Worm (Caenorhabditis elegans): Measurements from ENCODE around the gene C49F8.3.
A peak's percentile ranks its signal among the peaks of the same experiment; 100 is the strongest.
"Not testable (repeated sequence)": the region's sequence is repeated elsewhere in the genome, so short reads cannot be mapped to it uniquely, and the experiment has no call there.

C49F8.3 gene

ce11 chrX:13387497-13387953 lies at the start of gene C49F8.3:
TSS of gene C49F8.3 (minus strand) at chrX:13387547.
- TF ChIP-seq ceh-20 (GFP tag; IDR thresholded peaks at IDR 0.05): no peak
- TF ChIP-seq unc-62 (GFP tag; optimal IDR thresholded peaks at IDR 0.05 in 1 of 2): peak in 1 of 2 experiments; percentile 11
- TF ChIP-seq unc-62 (tag; optimal IDR thresholded peaks at IDR 0.05): no peak
- TF ChIP-seq nhr-25 (tag; optimal IDR thresholded peaks at IDR 0.05; ENCODE audit: borderline replicate concordance, insufficient read depth): peak; percentile 1

ce11 chrX:13435790-13436472 lies 48.6 kb upstream of the C49F8.3 start, which contains the start of gene jmjd-3.3:
TSS of gene jmjd-3.3 (plus strand) at chrX:13436422.
- no peak for TF ChIP-seq snpc-1.2 (GFP tag; IDR thresholded peaks at IDR 0.05)
- no peak for TF ChIP-seq tag-97 (GFP tag; IDR thresholded peaks at IDR 0.05)
- 0 out of 2 replicates have a peak, but pooled peaks have one; percentile 2 for TF ChIP-seq ZK337.2 (GFP tag; IDR thresholded peaks at IDR 0.05)
- no peak for TF ChIP-seq zip-2 (tag; optimal IDR thresholded peaks at IDR 0.05)
- no peak for TF ChIP-seq jun-1 (tag; optimal IDR thresholded peaks at IDR 0.05)
- TF ChIP-seq nhr-11 (tag; optimal IDR thresholded peaks at IDR 0.05): no peak
- TF ChIP-seq skn-1 (tag; optimal IDR thresholded peaks at IDR 0.05): no peak
- no peak for TF ChIP-seq Y48G9A.11 (GFP tag; IDR thresholded peaks at IDR 0.05)
- TF ChIP-seq mdt-29 (GFP tag; IDR thresholded peaks at IDR 0.05): no peak
- no peak for TF ChIP-seq zfp-2 (tag; optimal IDR thresholded peaks at IDR 0.05)
- TF ChIP-seq ceh-32 (tag; optimal IDR thresholded peaks at IDR 0.05; ENCODE audit: poor library complexity): no peak
- no peak for TF ChIP-seq nhr-48 (tag; optimal IDR thresholded peaks at IDR 0.05)
- no peak for TF ChIP-seq nhr-111 (GFP tag; optimal IDR thresholded peaks at IDR 0.05)
- no peak for TF ChIP-seq nhr-76 (tag; optimal IDR thresholded peaks at IDR 0.05)
- no peak for TF ChIP-seq php-3 (GFP tag; IDR thresholded peaks at IDR 0.05)
- TF ChIP-seq daf-16 (GFP tag; optimal IDR thresholded peaks at IDR 0.05): no peak
- peak; percentile 0 for TF ChIP-seq daf-16 (tag; optimal IDR thresholded peaks at IDR 0.05)

DNA sequence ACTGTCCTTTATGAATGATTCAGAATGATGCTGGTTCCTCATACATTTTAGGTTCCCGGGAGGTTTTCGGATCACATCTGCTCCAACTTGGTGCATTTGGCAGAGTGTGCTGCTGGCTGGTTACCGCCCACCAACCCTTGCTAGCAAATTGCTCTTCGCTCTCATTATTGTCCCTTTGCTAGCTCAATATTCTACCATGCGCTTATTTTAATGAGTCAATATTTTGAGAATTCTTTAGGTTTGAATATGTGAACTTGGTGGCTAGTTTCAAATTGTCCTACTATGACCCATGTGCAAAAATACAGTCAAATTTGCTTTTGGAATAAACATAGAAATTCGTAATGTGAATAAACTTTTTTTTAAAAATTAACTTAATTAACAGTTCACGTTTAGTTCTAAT lies 47.8 kb upstream of the C49F8.3 start:
- TF ChIP-seq nhr-111 (GFP tag; optimal IDR thresholded peaks at IDR 0.05): no peak
- TF ChIP-seq cey-2 (tag; optimal IDR thresholded peaks at IDR 0.05; ENCODE audit: borderline replicate concordance, insufficient read depth): no peak
- TF ChIP-seq F26F4.8 (GFP tag; conservative IDR thresholded peaks at IDR 0.05): no peak
- no peak for TF ChIP-seq F49E8.2 (tag; optimal IDR thresholded peaks at IDR 0.05; ENCODE audit: borderline replicate concordance)
- TF ChIP-seq ceh-20 (GFP tag; IDR thresholded peaks at IDR 0.05): no peak
- TF ChIP-seq nhr-42 (GFP tag; IDR thresholded peaks at IDR 0.05): no peak

- TF ChIP-seq nhr-10 (tag; optimal IDR thresholded peaks at IDR 0.05); ces-1 (GFP tag; optimal IDR thresholded peaks at IDR 0.05); F37D6.2 (tag; optimal IDR thresholded peaks at IDR 0.05): not testable (repeated sequence)
Observed at ce11 chrX:13431388-13431787, 44.0 kb upstream of the C49F8.3 start, which contains the start of gene C29F7.10. TSS of gene C29F7.10 (minus strand) at chrX:13431488.

- not testable (repeated sequence) for TF ChIP-seq ceh-62 (tag; optimal IDR thresholded peaks at IDR 0.05); F37D6.2 (tag; optimal IDR thresholded peaks at IDR 0.05); mxl-2 (GFP tag; conservative IDR thresholded peaks at IDR 0.05)
Observed at ce11 chrX:13428755-13429154, 41.4 kb upstream of the C49F8.3 start, which contains the start of gene fkh-4. TSS of gene fkh-4 (minus strand) at chrX:13428855.

ce11 chrX:13423340-13423739 lies 36.0 kb upstream of the C49F8.3 start, which contains the start of gene fkh-3:
TSS of gene fkh-3 (minus strand) at chrX:13423440.
- TF ChIP-seq egl-27 (tag; optimal IDR thresholded peaks at IDR 0.05): no peak
- TF ChIP-seq mxl-3 (GFP tag; optimal IDR thresholded peaks at IDR 0.05): no peak
- TF ChIP-seq tra-1 (GFP tag; IDR thresholded peaks at IDR 0.05): no peak
- no peak for TF ChIP-seq skn-1 (tag; optimal IDR thresholded peaks at IDR 0.05)
- peak; percentile 27 for TF ChIP-seq aha-1 (tag)
- no peak for TF ChIP-seq T26A8.4 (GFP tag; IDR thresholded peaks at IDR 0.05)
- TF ChIP-seq spr-1 (tag; optimal IDR thresholded peaks at IDR 0.05): no peak
- no peak for TF ChIP-seq nhr-28 (tag; optimal IDR thresholded peaks at IDR 0.05)

All from whole organism, L4 larva.